Worm (Caenorhabditis elegans): ENCODE data around the gene rsp-6.

Gene rsp-6

ce11 chrIV:7804740-7805139 is 13.7 kb upstream of the rsp-6 start, which contains the start of gene C33H5.2:
TSS of gene C33H5.2 (plus strand) at chrIV:7805040.
- TF ChIP-seq pes-1 (GFP tag; IDR thresholded peaks at IDR 0.05) (no peak), hmg-4 (GFP tag; optimal IDR thresholded peaks at IDR 0.05) (no peak), ceh-36 (tag; optimal IDR thresholded peaks at IDR 0.05) (no peak), ceh-13 (GFP tag; optimal IDR thresholded peaks at IDR 0.05) (no peak), aly-1 (tag; optimal IDR thresholded peaks at IDR 0.05) (no peak), F13C5.2 (tag; optimal IDR thresholded peaks at IDR 0.05) (no peak), scrt-1 (GFP tag; IDR thresholded peaks at IDR 0.05) (no peak), tra-4 (tag; optimal IDR thresholded peaks at IDR 0.05) (no peak), B0310.2 (tag; optimal IDR thresholded peaks at IDR 0.05) (no peak), hnd-1 (tag; optimal IDR thresholded peaks at IDR 0.05) (no peak), ama-1 (optimal IDR thresholded peaks at IDR 0.05) (no peak), flt-1 (GFP tag; IDR thresholded peaks at IDR 0.05) (no peak), hmbx-1 (tag; optimal IDR thresholded peaks at IDR 0.05) (no peak), tbx-37 (GFP tag; conservative IDR thresholded peaks at IDR 0.05) (no peak)

ce11 chrIV:7803250-7803649 is 12.2 kb upstream of the rsp-6 start, which contains the start of gene C33H5.16:
TSS of gene C33H5.16 (minus strand) at chrIV:7803350.
- TF ChIP-seq scrt-1 (GFP tag; IDR thresholded peaks at IDR 0.05), result no peak
- TF ChIP-seq flt-1 (GFP tag; IDR thresholded peaks at IDR 0.05), result no peak
- no peak for TF ChIP-seq ama-1 (optimal IDR thresholded peaks at IDR 0.05)
- TF ChIP-seq aly-1 (tag; optimal IDR thresholded peaks at IDR 0.05), result no peak
- no peak for TF ChIP-seq hmbx-1 (tag; optimal IDR thresholded peaks at IDR 0.05)
- TF ChIP-seq ceh-36 (tag; optimal IDR thresholded peaks at IDR 0.05), result no peak
- no peak for TF ChIP-seq tbx-11 (GFP tag; IDR thresholded peaks at IDR 0.05)
- TF ChIP-seq pes-1 (GFP tag; IDR thresholded peaks at IDR 0.05), result no peak
- no peak for TF ChIP-seq sea-1 (GFP tag; conservative IDR thresholded peaks at IDR 0.05)
- no peak for TF ChIP-seq ceh-13 (GFP tag; optimal IDR thresholded peaks at IDR 0.05)
- no peak for TF ChIP-seq F13C5.2 (tag; optimal IDR thresholded peaks at IDR 0.05)

ce11 chrIV:7800338-7800737 is 9.3 kb upstream of the rsp-6 start:
- TF ChIP-seq tbx-11 (GFP tag; IDR thresholded peaks at IDR 0.05) (no peak), scrt-1 (GFP tag; IDR thresholded peaks at IDR 0.05) (no peak), tra-4 (tag; optimal IDR thresholded peaks at IDR 0.05) (no peak), B0310.2 (tag; optimal IDR thresholded peaks at IDR 0.05) (no peak), ceh-13 (GFP tag; optimal IDR thresholded peaks at IDR 0.05) (no peak), flt-1 (GFP tag; IDR thresholded peaks at IDR 0.05) (no peak), aly-1 (tag; optimal IDR thresholded peaks at IDR 0.05) (no peak), ceh-36 (tag; optimal IDR thresholded peaks at IDR 0.05) (no peak), ama-1 (optimal IDR thresholded peaks at IDR 0.05) (no peak), pes-1 (GFP tag; IDR thresholded peaks at IDR 0.05) (no peak), hnd-1 (tag; optimal IDR thresholded peaks at IDR 0.05) (no peak), hmbx-1 (tag; optimal IDR thresholded peaks at IDR 0.05) (no peak), sea-1 (GFP tag; conservative IDR thresholded peaks at IDR 0.05) (no peak), tbx-37 (GFP tag; conservative IDR thresholded peaks at IDR 0.05) (no peak), ets-7 (tag; optimal IDR thresholded peaks at IDR 0.05) (no peak), hmg-4 (GFP tag; optimal IDR thresholded peaks at IDR 0.05) (no peak), F13C5.2 (tag; optimal IDR thresholded peaks at IDR 0.05) (no peak)

- TF ChIP-seq scrt-1 (GFP tag; IDR thresholded peaks at IDR 0.05) (no peak), flt-1 (GFP tag; IDR thresholded peaks at IDR 0.05) (no peak), tbx-11 (GFP tag; IDR thresholded peaks at IDR 0.05) (no peak), hmg-4 (GFP tag; optimal IDR thresholded peaks at IDR 0.05) (no peak), hnd-1 (tag; optimal IDR thresholded peaks at IDR 0.05) (no peak)
These were observed 5.5 kb upstream of the rsp-6 start, which contains the start of gene sgo-1 for ce11 chrIV:7796432-7797113. TSS of gene sgo-1 (minus strand) at chrIV:7796482.

- TF ChIP-seq hmbx-1 (tag; optimal IDR thresholded peaks at IDR 0.05), result no peak
These were observed 3.7 kb upstream of the rsp-6 start, which contains the start of gene ntp-1 for ce11 chrIV:7794709-7795108. TSS of gene ntp-1 (minus strand) at chrIV:7794809.

DNA sequence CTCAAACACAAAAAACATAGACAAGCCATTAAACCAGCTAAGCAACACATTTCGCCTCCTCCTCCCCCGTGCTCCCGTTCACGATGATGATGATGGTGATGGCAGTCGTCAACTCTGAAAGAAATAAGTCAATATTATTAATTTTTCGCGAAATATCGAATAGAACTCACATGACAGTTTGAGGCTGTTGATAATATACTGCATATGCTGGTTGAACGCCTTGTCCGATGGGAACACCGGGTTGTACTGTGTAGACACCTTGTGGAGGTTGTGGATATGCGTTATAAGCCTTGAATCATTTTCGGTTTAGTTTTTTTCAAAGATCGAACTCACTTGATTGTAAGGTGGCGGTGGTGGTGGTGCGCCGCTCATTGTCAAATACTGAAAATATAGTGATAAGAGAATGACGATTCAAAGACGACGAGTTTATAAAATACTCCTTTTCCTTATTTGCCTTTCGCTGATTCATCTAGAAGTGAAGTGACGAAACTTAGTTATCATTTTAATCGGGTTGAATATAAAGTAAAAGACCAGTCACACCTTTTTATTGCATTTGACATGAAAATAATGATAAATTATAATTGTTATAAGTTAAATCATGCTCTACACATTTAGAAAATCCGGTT is 905 bp upstream of the rsp-6 start, which contains the start of gene C33H5.13:
TSS of gene C33H5.13 (minus strand) at position 443 of the 626 bp plus-strand sequence.
- no peak for TF ChIP-seq hmbx-1 (tag; optimal IDR thresholded peaks at IDR 0.05)
- no peak for TF ChIP-seq ceh-36 (tag; optimal IDR thresholded peaks at IDR 0.05)

DNA sequence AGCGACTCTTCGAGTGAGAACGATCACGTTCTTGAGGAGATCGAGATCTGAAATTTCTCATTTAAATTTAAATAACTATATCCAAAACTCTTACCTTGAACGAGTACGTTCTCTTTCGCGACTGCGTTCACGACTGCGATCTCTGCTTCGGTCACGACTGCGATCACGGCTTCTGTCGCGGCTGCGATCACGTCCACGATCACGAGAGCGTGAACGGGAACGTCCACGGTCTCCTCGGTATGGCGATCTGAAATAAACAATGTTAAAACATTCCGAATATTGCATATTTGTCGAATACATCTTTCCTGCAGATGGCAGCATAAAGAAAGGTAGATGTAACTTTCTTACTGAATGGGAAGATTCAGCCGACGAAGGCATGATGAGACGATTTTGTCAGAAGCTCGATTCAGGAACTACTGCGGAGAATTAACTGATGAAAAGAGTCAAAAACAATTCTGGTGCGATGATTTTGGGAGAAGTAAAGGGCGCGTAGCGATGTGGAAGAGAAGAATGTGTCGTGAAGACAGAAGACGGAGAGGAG is 808 bp downstream of the rsp-6 start:
- TF ChIP-seq ama-1 (optimal IDR thresholded peaks at IDR 0.05), result peak; percentile 67
- TF ChIP-seq ceh-36 (tag; optimal IDR thresholded peaks at IDR 0.05), result no peak

DNA sequence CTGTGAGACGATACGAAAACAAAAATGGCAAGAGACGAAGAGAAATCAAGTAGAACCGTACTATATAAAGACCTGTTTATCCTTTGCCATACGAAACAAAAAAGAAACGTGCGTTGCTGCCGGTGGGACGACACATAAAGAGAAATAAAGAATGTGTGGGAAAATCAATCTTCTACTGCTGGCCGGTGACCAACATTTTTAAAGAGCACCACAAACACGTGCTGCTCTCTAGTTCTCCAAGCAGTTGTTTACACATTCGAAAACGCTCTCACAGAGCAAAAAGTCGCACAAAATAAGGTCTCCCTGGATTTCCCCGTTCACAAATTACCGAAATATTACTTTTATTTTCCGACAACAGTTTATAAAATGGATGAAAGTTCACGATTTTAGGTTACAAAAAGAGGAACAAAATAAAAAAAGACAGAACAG is 1.5 kb downstream of the rsp-6 start, which contains the start of gene imp-3:
TSS of gene imp-3 (minus strand) at position 93 of the 429 bp plus-strand sequence.
- TF ChIP-seq hmg-4 (GFP tag; optimal IDR thresholded peaks at IDR 0.05), result no peak
- no peak for TF ChIP-seq pes-1 (GFP tag; IDR thresholded peaks at IDR 0.05)
- no peak for TF ChIP-seq ets-7 (tag; optimal IDR thresholded peaks at IDR 0.05)
- TF ChIP-seq aly-1 (tag; optimal IDR thresholded peaks at IDR 0.05), result no peak
- TF ChIP-seq ama-1 (optimal IDR thresholded peaks at IDR 0.05), result peak; percentile 67
- no peak for TF ChIP-seq scrt-1 (GFP tag; IDR thresholded peaks at IDR 0.05)
- no peak for TF ChIP-seq hnd-1 (tag; optimal IDR thresholded peaks at IDR 0.05)
- no peak for TF ChIP-seq flt-1 (GFP tag; IDR thresholded peaks at IDR 0.05)
- no peak for TF ChIP-seq tbx-11 (GFP tag; IDR thresholded peaks at IDR 0.05)
- TF ChIP-seq B0310.2 (tag; optimal IDR thresholded peaks at IDR 0.05), result no peak
- TF ChIP-seq tra-4 (tag; optimal IDR thresholded peaks at IDR 0.05), result no peak
- no peak for TF ChIP-seq ceh-13 (GFP tag; optimal IDR thresholded peaks at IDR 0.05)
- TF ChIP-seq sea-1 (GFP tag; conservative IDR thresholded peaks at IDR 0.05), result 0 out of 2 replicates have a peak, but pooled peaks have one; percentile 21
- no peak for TF ChIP-seq ceh-36 (tag; optimal IDR thresholded peaks at IDR 0.05)
- TF ChIP-seq hmbx-1 (tag; optimal IDR thresholded peaks at IDR 0.05), result no peak
- TF ChIP-seq F13C5.2 (tag; optimal IDR thresholded peaks at IDR 0.05), result no peak
- TF ChIP-seq tbx-37 (GFP tag; conservative IDR thresholded peaks at IDR 0.05), result no peak
